Worm (Caenorhabditis elegans) whole organism, L4/young adult: ENCODE measurements around the gene fbxc-25.
"Not testable (repeated sequence)": the region's sequence is repeated elsewhere in the genome, so short reads cannot be mapped to it uniquely, and the experiment has no call there.

Experiments
- W03F9.2 ChIP-seq: fragments of 150-350 bp; optimal IDR thresholded peaks from 2 replicates; lab custom pipeline; 2014; ENCODE audit warnings: missing biosample characterization, missing genetic modification characterization
- dao-5 ChIP-seq: sonication (generic microtip); optimal IDR thresholded peaks from 2 replicates; lab custom pipeline; 2016; ENCODE audit warnings: missing genotype, missing genetic modification characterization, moderate library complexity, missing compliant biosample characterization
- him-1 ChIP-seq: sonication (generic microtip); optimal IDR thresholded peaks from 2 replicates; lab custom pipeline; 2016; ENCODE audit warnings: missing genotype, missing genetic modification reagents, missing genetic modification characterization, missing compliant biosample characterization

fbxc-25 gene

ce11 chrII:2312747-2313146, 16.7 kb upstream of the fbxc-25 start, which contains the start of the genes trim-21 and B0281.1:
Gene trim-21, minus strand, starts transcription at chrII:2312847.
Gene B0281.1, plus strand, starts transcription at chrII:2313067.
- TF ChIP-seq dao-5 (tag; lab: Kevin White, UChicago) (no peak), him-1 (tag; lab: Kevin White, UChicago) (no peak), W03F9.2 (tag; lab: Kevin White, UChicago) (no peak)

- TF ChIP-seq him-1 (tag; lab: Kevin White, UChicago) = no peak
- TF ChIP-seq W03F9.2 (tag; lab: Kevin White, UChicago) = no peak
- no peak for TF ChIP-seq dao-5 (tag; lab: Kevin White, UChicago)
These were observed 10.7 kb upstream of the fbxc-25 start, which contains the start of gene B0281.3 for ce11 chrII:2306741-2307140. Gene B0281.3, plus strand, starts transcription at chrII:2307041.

ce11 chrII:2305507-2305906, 9.4 kb upstream of the fbxc-25 start:
- TF ChIP-seq W03F9.2 (tag; lab: Kevin White, UChicago) (no peak), dao-5 (tag; lab: Kevin White, UChicago) (no peak)

- TF ChIP-seq him-1 (tag; lab: Kevin White, UChicago) = no peak
- no peak for TF ChIP-seq W03F9.2 (tag; lab: Kevin White, UChicago)
- no peak for TF ChIP-seq dao-5 (tag; lab: Kevin White, UChicago)
These were observed 8.5 kb upstream of the fbxc-25 start for ce11 chrII:2304575-2304974.

ce11 chrII:2302330-2302729, 6.3 kb upstream of the fbxc-25 start, which contains the start of gene B0281.6:
Gene B0281.6, minus strand, starts transcription at chrII:2302430.
- TF ChIP-seq W03F9.2 (tag; lab: Kevin White, UChicago) (no peak), him-1 (tag; lab: Kevin White, UChicago) (no peak), dao-5 (tag; lab: Kevin White, UChicago) (no peak)

- TF ChIP-seq W03F9.2 (tag; lab: Kevin White, UChicago) (no peak), him-1 (tag; lab: Kevin White, UChicago) (no peak), dao-5 (tag; lab: Kevin White, UChicago) (no peak)
These were observed 4.8 kb upstream of the fbxc-25 start, which contains the start of gene B0281.5 for ce11 chrII:2300861-2301260. Gene B0281.5, minus strand, starts transcription at chrII:2300961.

- no peak for TF ChIP-seq him-1 (tag; lab: Kevin White, UChicago)
- no peak for TF ChIP-seq W03F9.2 (tag; lab: Kevin White, UChicago)
- no peak for TF ChIP-seq dao-5 (tag; lab: Kevin White, UChicago)
These were observed 2.7 kb upstream of the fbxc-25 start, which contains the start of gene B0281.4 for ce11 chrII:2298742-2299141. Gene B0281.4, minus strand, starts transcription at chrII:2298842.

ce11 chrII:2292549-2292948, 3.5 kb downstream of the fbxc-25 start:
- TF ChIP-seq dao-5 (tag; lab: Kevin White, UChicago) = no peak

- TF ChIP-seq W03F9.2 (tag; lab: Kevin White, UChicago) (no peak), him-1 (tag; lab: Kevin White, UChicago) (no peak), dao-5 (tag; lab: Kevin White, UChicago) (no peak)
These were observed 4.0 kb downstream of the fbxc-25 start, which contains the start of gene K09F6.7 for ce11 chrII:2292027-2292426. Gene K09F6.7, minus strand, starts transcription at chrII:2292127.

ce11 chrII:2289441-2289840, 6.6 kb downstream of the fbxc-25 start:
- no peak for TF ChIP-seq W03F9.2 (tag; lab: Kevin White, UChicago)
- no peak for TF ChIP-seq him-1 (tag; lab: Kevin White, UChicago)
- no peak for TF ChIP-seq dao-5 (tag; lab: Kevin White, UChicago)

ce11 chrII:2288798-2289197, 7.3 kb downstream of the fbxc-25 start, which contains the start of the genes K09F6.10 and K09F6.13:
Gene K09F6.10, minus strand, starts transcription at chrII:2288883.
Gene K09F6.13, plus strand, starts transcription at chrII:2289114.
- no peak for TF ChIP-seq W03F9.2 (tag; lab: Kevin White, UChicago)
- no peak for TF ChIP-seq him-1 (tag; lab: Kevin White, UChicago)
- no peak for TF ChIP-seq dao-5 (tag; lab: Kevin White, UChicago)

ce11 chrII:2284703-2285102, 11.4 kb downstream of the fbxc-25 start:
- TF ChIP-seq W03F9.2 (tag; lab: Kevin White, UChicago) (no peak), dao-5 (tag; lab: Kevin White, UChicago) (no peak), him-1 (tag; lab: Kevin White, UChicago) (no peak)

ce11 chrII:2282599-2282998, 13.5 kb downstream of the fbxc-25 start, which contains the start of gene K09F6.9:
Gene K09F6.9, minus strand, starts transcription at chrII:2282699.
- not testable (repeated sequence) for TF ChIP-seq dao-5, W03F9.2, him-1 (tag; lab: Kevin White, UChicago)

- no peak for TF ChIP-seq him-1 (tag; lab: Kevin White, UChicago)
- TF ChIP-seq dao-5 (tag; lab: Kevin White, UChicago) = no peak
- TF ChIP-seq W03F9.2 (tag; lab: Kevin White, UChicago) = no peak
These were observed 16.2 kb downstream of the fbxc-25 start, which contains the start of gene K09F6.11 for ce11 chrII:2279839-2280238. Gene K09F6.11, plus strand, starts transcription at chrII:2280139.
